Worm (Caenorhabditis elegans) whole organism, L4 larva: ENCODE results near the gene Y116F11B.2.

Experiments used
- F49E8.2 ChIP-seq: sonication (generic microtip); optimal IDR thresholded peaks from 2 replicates; lab custom pipeline; 2016; ENCODE audit warnings: missing compliant biosample characterization, mild to moderate bottlenecking, missing genetic modification characterization, borderline replicate concordance
- daf-16 ChIP-seq, 3 experiments: sonication (generic microtip); optimal IDR thresholded peaks; 2 replicates each; lab custom pipeline; 2016 to 2017; ENCODE audit warnings: missing genetic modification characterization in 3 of 3, missing genetic modification reagents in 3 of 3, mild to moderate bottlenecking in 2 of 3, missing compliant biosample characterization in 2 of 3, missing biosample characterization in 1 of 3, moderate library complexity in 1 of 3
- egl-43 ChIP-seq: fragments of 200-800 bp; sonication (Bioruptor generic); IDR thresholded peaks from 2 replicates; pipeline ENCODE4 v1.3.6; 2022; ENCODE audit warnings: missing genetic modification reagents, missing genetic modification characterization, missing compliant biosample characterization

ce11 chrV:19777227-19777626 is 23.7 kb downstream of the Y116F11B.2 start, which contains the start of gene fbxa-118:
- TF ChIP-seq egl-43 (GFP tag; lab: Robert Waterston, UW) (no peak), F49E8.2 (tag; lab: Kevin White, UChicago) (no peak), daf-16 (GFP tag; optimal IDR thresholded peaks at IDR 0.05; lab: Kevin White, UChicago) (no peak), daf-16 (tag; optimal IDR thresholded peaks at IDR 0.05; lab: Kevin White, UChicago) (no peak)
